Worm (Caenorhabditis elegans) whole organism, L1 larva: ENCODE results near the gene eri-1.
A peak's percentile ranks its signal among the peaks of the same experiment; 100 is the strongest.

Experiments used
- F16B12.6 ChIP-seq: fragments of 150-350 bp; optimal IDR thresholded peaks from 2 replicates; lab custom pipeline; 2014; ENCODE audit warnings: missing biosample characterization, missing genetic modification characterization
- aha-1 ChIP-seq: fragments of 150-350 bp; optimal IDR thresholded peaks from 2 replicates; lab custom pipeline; 2014; ENCODE audit warnings: missing biosample characterization, missing genetic modification characterization
- ceh-63 ChIP-seq: fragments of 200-800 bp; sonication (Bioruptor generic); optimal IDR thresholded peaks from 2 replicates; lab custom pipeline; 2018; ENCODE audit warnings: mild to moderate bottlenecking, missing genetic modification characterization, missing compliant biosample characterization
- ceh-8 ChIP-seq: fragments of 200-800 bp; sonication (Bioruptor generic); optimal IDR thresholded peaks from 2 replicates; lab custom pipeline; 2018; ENCODE audit warnings: mild to moderate bottlenecking, missing genetic modification characterization, moderate library complexity, missing compliant biosample characterization
- ceh-82 ChIP-seq, 3 experiments: fragments of 150-350 bp in 1 of 3; sonication (generic microtip) in 2 of 3; optimal IDR thresholded peaks; 2 replicates each; lab custom pipeline; 2014 to 2017; ENCODE audit warnings: missing biosample characterization in 3 of 3, missing genetic modification characterization in 3 of 3
- ces-1 ChIP-seq: fragments of 150-350 bp; optimal IDR thresholded peaks from 2 replicates; lab custom pipeline; 2014; ENCODE audit warnings: missing biosample characterization, missing genetic modification reagents, missing genetic modification characterization
- efl-1 ChIP-seq, 4 experiments: fragments of 150-350 bp; optimal IDR thresholded peaks in 3 of 4; peaks in 1 of 4; 1 replicate in 1 of 4; 2 replicates in 3 of 4; lab custom pipeline; 2014; ENCODE audit warnings: missing biosample characterization in 2 of 4, missing genetic modification characterization in 2 of 4, missing genetic modification reagents in 2 of 4
- grh-1 ChIP-seq: fragments of 200-800 bp; sonication (Bioruptor generic); IDR thresholded peaks from 2 replicates; pipeline ENCODE4 v1.3.6; 2022; ENCODE audit warnings: missing genetic modification reagents, missing genetic modification characterization, missing compliant biosample characterization
- hlh-17 ChIP-seq: fragments of 200-800 bp; sonication (Bioruptor generic); optimal IDR thresholded peaks from 2 replicates; lab custom pipeline; 2018; ENCODE audit warnings: missing genetic modification characterization, mild to moderate bottlenecking, missing compliant biosample characterization, moderate library complexity, borderline replicate concordance
- hpl-2 ChIP-seq: fragments of 150-350 bp; optimal IDR thresholded peaks from 2 replicates; lab custom pipeline; 2014; ENCODE audit warnings: missing biosample characterization, missing genetic modification reagents, missing genetic modification characterization
- isw-1 ChIP-seq: fragments of 200-800 bp; sonication (Bioruptor generic); IDR thresholded peaks from 2 replicates; pipeline ENCODE4 v1.3.6; 2022; ENCODE audit warnings: missing genetic modification characterization, missing compliant biosample characterization
- lin-13 ChIP-seq: fragments of 150-350 bp; optimal IDR thresholded peaks from 2 replicates; lab custom pipeline; 2014; ENCODE audit warnings: missing biosample characterization, missing genetic modification reagents, missing genetic modification characterization
- lin-15B ChIP-seq: fragments of 150-350 bp; sonication (generic microtip); optimal IDR thresholded peaks from 3 replicates; lab custom pipeline; 2014; ENCODE audit warnings: missing biosample characterization, missing genetic modification characterization
- lsy-2 ChIP-seq, 2 experiments: fragments of 150-350 bp; optimal IDR thresholded peaks; 2 replicates each; lab custom pipeline; 2014; ENCODE audit warnings: missing biosample characterization in 2 of 2, missing genetic modification characterization in 2 of 2
- mab-9 ChIP-seq: fragments of 200-800 bp; sonication (Bioruptor generic); IDR thresholded peaks from 2 replicates; pipeline ENCODE4 v1.3.6; 2022; ENCODE audit warnings: missing genetic modification reagents, missing genetic modification characterization, missing compliant biosample characterization
- mdl-1 ChIP-seq, 2 experiments: fragments of 150-350 bp; optimal IDR thresholded peaks; 2 replicates each; lab custom pipeline; 2014 to 2017; ENCODE audit warnings: missing biosample characterization in 2 of 2, missing genetic modification characterization in 2 of 2, inconsistent platforms in 1 of 2
- mef-2 ChIP-seq: fragments of 150-350 bp; optimal IDR thresholded peaks from 2 replicates; lab custom pipeline; 2014; ENCODE audit warnings: missing biosample characterization, missing genetic modification characterization
- mep-1 ChIP-seq: fragments of 150-350 bp; optimal IDR thresholded peaks from 2 replicates; lab custom pipeline; 2014; ENCODE audit warnings: missing biosample characterization, missing genetic modification characterization
- nhr-11 ChIP-seq: fragments of 150-350 bp; optimal IDR thresholded peaks from 2 replicates; lab custom pipeline; 2014; ENCODE audit warnings: missing biosample characterization, missing genetic modification characterization
- nhr-19 ChIP-seq: fragments of 200-800 bp; sonication (Bioruptor generic); conservative IDR thresholded peaks from 2 replicates; pipeline ENCODE4 v1.3.6; 2022; ENCODE audit warnings: missing genetic modification characterization, missing compliant biosample characterization
- nhr-20 ChIP-seq: sonication (generic microtip); optimal IDR thresholded peaks from 2 replicates; lab custom pipeline; 2016; ENCODE audit warnings: mild to moderate bottlenecking, missing genetic modification characterization, missing compliant biosample characterization
- nhr-237 ChIP-seq: fragments of 150-350 bp; optimal IDR thresholded peaks from 2 replicates; lab custom pipeline; 2014; ENCODE audit warnings: missing biosample characterization, missing genetic modification characterization
- nhr-28 ChIP-seq: fragments of 150-350 bp; optimal IDR thresholded peaks from 2 replicates; lab custom pipeline; 2014; ENCODE audit warnings: missing biosample characterization, missing genetic modification characterization
- nhr-77 ChIP-seq: fragments of 150-350 bp; optimal IDR thresholded peaks from 2 replicates; lab custom pipeline; 2014; ENCODE audit warnings: missing biosample characterization, missing genetic modification characterization
- nhr-84 ChIP-seq: sonication (generic microtip); optimal IDR thresholded peaks from 2 replicates; lab custom pipeline; 2017; ENCODE audit warnings: missing biosample characterization, missing genetic modification characterization
- nhr-90 ChIP-seq: sonication (generic microtip); optimal IDR thresholded peaks from 2 replicates; lab custom pipeline; 2016; ENCODE audit warnings: mild to moderate bottlenecking, missing genetic modification characterization, missing compliant biosample characterization; ENCODE audit not compliant: poor library complexity
- pag-3 ChIP-seq: sonication (generic microtip); optimal IDR thresholded peaks from 2 replicates; lab custom pipeline; 2017; ENCODE audit warnings: missing genetic modification characterization, mild to moderate bottlenecking, missing compliant biosample characterization, antibody characterized with exemption, borderline replicate concordance; ENCODE audit not compliant: insufficient read depth
- pax-3 ChIP-seq: fragments of 200-800 bp; sonication (Bioruptor generic); optimal IDR thresholded peaks from 2 replicates; lab custom pipeline; 2018; ENCODE audit warnings: mild to moderate bottlenecking, missing genetic modification characterization, moderate library complexity, missing compliant biosample characterization
- rnt-1 ChIP-seq: sonication (generic microtip); optimal IDR thresholded peaks from 2 replicates; lab custom pipeline; 2016; ENCODE audit warnings: mild to moderate bottlenecking, missing genetic modification characterization, moderate library complexity, missing compliant biosample characterization
- snpc-4 ChIP-seq: fragments of 150-350 bp; optimal IDR thresholded peaks from 2 replicates; lab custom pipeline; 2014; ENCODE audit warnings: missing biosample characterization, missing genetic modification characterization
- sptf-1 ChIP-seq: fragments of 150-350 bp; optimal IDR thresholded peaks from 2 replicates; lab custom pipeline; 2014; ENCODE audit warnings: missing biosample characterization, missing genetic modification characterization
- unc-98 ChIP-seq: fragments of 200-800 bp; sonication (Bioruptor generic); IDR thresholded peaks from 2 replicates; pipeline ENCODE4 v1.3.6; 2022; ENCODE audit warnings: missing genetic modification characterization, missing compliant biosample characterization
- ztf-11 ChIP-seq, 2 experiments: sonication (generic microtip); optimal IDR thresholded peaks; 2 replicates each; lab custom pipeline; 2016 to 2017; ENCODE audit warnings: missing genetic modification characterization in 2 of 2, missing biosample characterization in 1 of 2, missing compliant biosample characterization in 1 of 2

eri-1 gene

DNA sequence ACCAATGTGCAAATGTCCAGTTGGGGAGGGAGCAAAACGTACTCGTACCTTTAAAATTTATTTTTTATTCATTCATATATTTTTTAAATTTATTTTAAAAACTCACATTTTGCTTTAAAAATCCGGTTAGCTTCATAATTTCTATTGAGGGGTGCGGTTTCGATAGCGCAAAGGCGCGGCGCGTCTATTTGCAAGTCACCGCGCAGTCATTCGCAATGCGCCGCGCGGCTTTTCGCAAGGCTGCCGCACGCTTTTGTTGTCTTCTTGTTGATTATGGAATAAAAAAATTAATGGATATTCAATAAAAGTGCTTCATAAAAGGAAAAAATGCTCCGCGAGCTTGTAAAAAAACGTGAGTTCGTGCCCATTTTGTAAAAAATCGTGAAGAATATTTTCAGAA lies 29.5 kb downstream of the eri-1 start, which contains the start of the genes ears-2 and uncp-18 (continued):
- TF ChIP-seq mdl-1 (tag; optimal IDR thresholded peaks at IDR 0.05; lab: Kevin White, UChicago) (peak in 1 of 2 experiments; percentile 64), nhr-20 (peak; percentile 92), isw-1 (GFP tag; lab: Robert Waterston, UW) (peak; percentile 80), aha-1 (tag; lab: Kevin White, UChicago) (no peak), pax-3 (tag; lab: Kevin White, UChicago) (peak; percentile 89), F16B12.6 (peak; percentile 67), mef-2 (tag; lab: Kevin White, UChicago) (peak; percentile 54), ceh-8 (GFP tag; lab: Kevin White, UChicago) (peak; percentile 77)

DNA sequence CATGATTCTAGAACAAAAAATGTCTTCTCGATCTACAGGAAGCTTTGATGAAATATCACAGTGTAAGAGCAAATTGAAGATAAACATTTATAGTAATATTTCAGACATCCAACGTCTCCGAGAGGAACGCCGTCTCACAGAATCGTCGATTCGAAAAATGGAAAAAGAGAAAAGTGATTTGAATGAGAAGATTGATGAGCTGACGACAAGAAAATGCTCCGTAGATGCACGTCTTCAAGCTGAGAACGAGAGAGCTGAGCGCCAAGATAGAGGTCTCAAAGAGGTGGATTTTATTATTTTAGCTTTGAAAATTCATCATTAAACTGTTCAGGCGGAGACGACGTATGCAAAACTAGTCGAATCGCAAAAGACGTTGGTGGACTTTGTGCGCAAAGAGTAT lies 31.7 kb downstream of the eri-1 start, which contains the start of gene ssna-1:
ssna-1 (plus strand) TSS at position 12 of the 400 bp plus-strand sequence.
- TF ChIP-seq nhr-19 (GFP tag; lab: Robert Waterston, UW) = no peak
- peak in 1 of 2 experiments; percentile 26 for TF ChIP-seq lsy-2 (tag; optimal IDR thresholded peaks at IDR 0.05; lab: Kevin White, UChicago)
- no peak for TF ChIP-seq rnt-1 (tag; lab: Kevin White, UChicago)
- no peak for TF ChIP-seq pag-3 (tag; lab: Kevin White, UChicago)
- TF ChIP-seq efl-1 (optimal IDR thresholded peaks at IDR 0.05; lab: Kevin White, UChicago) = no peak
- TF ChIP-seq efl-1 (GFP tag; optimal IDR thresholded peaks at IDR 0.05 in 1 of 2; lab: Kevin White, UChicago) = peak in 1 of 2 experiments; percentile 30
- TF ChIP-seq F16B12.6 = no peak
- no peak for TF ChIP-seq nhr-20
- TF ChIP-seq, all 84 proteins: peak for 2

DNA sequence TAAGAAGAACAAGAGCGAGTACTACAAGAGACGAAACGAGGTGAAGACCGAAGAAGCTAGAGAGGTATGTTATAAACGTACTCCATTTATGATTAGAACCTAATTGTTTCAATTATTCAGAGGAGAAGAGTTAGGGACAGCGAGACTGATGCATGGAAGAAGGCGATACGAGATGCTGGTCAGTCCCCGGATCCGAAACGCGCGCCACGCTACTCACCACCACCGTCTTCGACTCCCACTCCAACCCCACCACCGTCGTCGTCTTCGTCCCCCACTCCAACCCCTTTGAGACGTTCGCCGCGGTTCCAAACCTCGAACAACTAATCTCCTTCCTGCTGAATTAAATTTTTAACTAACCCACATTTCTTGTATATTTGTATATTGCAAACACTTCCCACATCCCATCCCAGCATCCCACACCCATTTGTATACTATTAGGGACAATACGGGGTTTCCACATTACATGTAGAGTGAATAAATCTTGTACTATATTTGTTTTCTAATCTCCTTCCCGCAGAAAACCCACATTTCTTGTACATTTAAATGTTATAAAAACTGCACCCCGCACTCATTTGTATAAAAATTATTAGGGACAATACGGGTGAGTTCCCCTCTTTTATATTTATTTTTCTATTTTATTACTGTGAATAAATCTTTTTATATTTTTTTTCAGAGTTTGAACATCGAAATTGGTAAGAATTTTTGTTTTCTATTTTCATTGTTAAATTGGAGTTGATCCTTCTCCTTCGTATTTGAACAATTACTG lies 32.3 kb downstream of the eri-1 start:
- TF ChIP-seq hpl-2 = no peak
- TF ChIP-seq mab-9 = no peak
- no peak for TF ChIP-seq lin-13 (GFP tag; lab: Kevin White, UChicago)
- TF ChIP-seq efl-1 (optimal IDR thresholded peaks at IDR 0.05; lab: Kevin White, UChicago) = no peak
- peak in 1 of 2 experiments; percentile 10 for TF ChIP-seq efl-1 (GFP tag; optimal IDR thresholded peaks at IDR 0.05 in 1 of 2; lab: Kevin White, UChicago)

DNA sequence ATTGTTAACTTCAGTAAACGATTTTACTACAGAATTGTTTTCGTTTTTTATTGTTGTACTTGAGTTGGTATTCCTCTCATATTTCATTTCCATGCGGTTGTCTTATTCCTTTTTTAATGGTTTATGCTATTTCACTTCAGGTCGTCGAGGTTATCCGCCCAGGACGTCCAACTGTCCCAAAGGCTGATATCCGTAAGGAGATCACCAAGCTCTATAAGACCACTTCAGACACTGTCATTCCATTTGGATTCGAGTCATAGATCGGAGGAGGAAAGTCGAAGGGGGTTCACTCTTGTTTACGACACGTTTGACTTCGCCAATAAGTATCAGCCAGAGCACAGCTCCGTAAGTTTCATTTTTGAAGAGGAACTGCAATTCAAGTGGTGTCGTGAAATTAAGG lies 33.2 kb downstream of the eri-1 start, which contains the start of gene T07A9.14:
T07A9.14 (plus strand) TSS at position 124 of the 400 bp plus-strand sequence.
- TF ChIP-seq ztf-11 (tag; optimal IDR thresholded peaks at IDR 0.05; lab: Kevin White, UChicago) (no peak), mep-1 (tag; lab: Kevin White, UChicago) (no peak), nhr-28 (tag; lab: Kevin White, UChicago) (no peak), ceh-63 (GFP tag; lab: Kevin White, UChicago) (no peak), sptf-1 (no peak), snpc-4 (tag; lab: Kevin White, UChicago) (no peak), hlh-17 (GFP tag; lab: Kevin White, UChicago) (no peak), nhr-237 (no peak), nhr-84 (tag; lab: Kevin White, UChicago) (no peak), lin-15B (no peak), nhr-77 (tag; lab: Kevin White, UChicago) (no peak), aha-1 (tag; lab: Kevin White, UChicago) (no peak), grh-1 (GFP tag; lab: Robert Waterston, UW) (no peak), nhr-90 (tag; lab: Kevin White, UChicago) (no peak), nhr-11 (no peak), ceh-82 (tag; optimal IDR thresholded peaks at IDR 0.05; lab: Kevin White, UChicago) (no peak), unc-98 (GFP tag; lab: Robert Waterston, UW) (no peak), lin-13 (GFP tag; lab: Kevin White, UChicago) (no peak), ces-1 (GFP tag; lab: Kevin White, UChicago) (no peak), F16B12.6 (no peak)
